Fruit fly (Drosophila melanogaster): ENCODE measurements around the gene CG13039.
A peak's percentile ranks its signal among the peaks of the same experiment; 100 is the strongest.

CG13039 gene

DNA sequence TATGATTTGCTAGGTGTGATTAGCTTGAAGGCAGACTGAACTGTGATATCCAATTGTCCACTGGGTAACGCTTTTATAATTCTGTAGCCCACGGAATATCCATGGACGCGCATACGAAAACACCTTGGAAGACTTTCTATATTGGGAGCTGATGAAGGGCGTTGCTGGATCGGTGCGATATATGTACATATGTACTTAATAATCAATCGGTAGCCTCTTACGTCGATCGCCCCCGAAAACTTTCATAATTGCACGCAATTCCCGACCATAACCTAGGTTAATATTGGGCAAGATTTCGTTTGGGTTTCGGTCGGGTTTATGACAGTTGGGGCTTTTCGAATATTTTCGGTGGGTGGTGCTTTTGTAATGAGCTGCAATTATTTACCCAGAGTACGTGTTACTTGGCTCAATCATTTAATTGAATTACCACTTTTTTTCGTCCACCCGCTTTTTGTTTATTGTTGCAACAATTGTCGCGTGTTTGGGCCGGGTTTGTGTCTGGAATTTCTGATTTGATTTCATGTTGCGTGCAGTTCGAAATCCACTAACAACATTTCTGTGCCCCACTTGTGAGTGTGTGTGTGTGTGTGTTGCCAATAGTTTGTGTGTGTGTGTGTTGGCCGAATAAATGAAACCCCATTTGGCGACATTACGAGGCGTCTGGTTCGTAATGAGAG is 44.5 kb downstream of the CG13039 start, which contains the start of gene CG13049:
CG13049 (minus strand) TSS at position 51 of the 677 bp plus-strand sequence.
- no peak for TF ChIP-seq psq (optimal IDR thresholded peaks at IDR 0.05)

DNA sequence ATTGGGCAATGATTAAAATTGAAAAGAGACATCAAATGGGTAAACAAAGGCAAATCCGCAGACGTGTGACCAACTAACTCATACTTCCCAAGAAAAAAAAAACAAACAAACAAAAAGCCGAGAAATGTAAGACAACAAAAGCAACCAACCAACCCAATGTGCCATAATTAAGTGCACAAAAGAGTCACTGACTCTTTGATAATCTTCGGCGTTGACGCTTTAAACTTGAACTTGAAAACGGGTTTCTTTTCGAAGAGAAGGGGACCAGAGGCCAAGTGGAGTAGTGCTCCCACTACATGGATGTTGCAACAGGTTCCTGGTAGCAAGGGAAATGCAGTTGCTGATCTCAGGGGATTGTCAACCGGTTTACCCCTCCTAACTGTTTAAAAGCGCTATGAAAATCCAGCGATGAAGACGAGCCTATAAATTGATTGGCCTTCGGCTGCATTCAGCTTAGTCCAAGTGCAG is 46.5 kb downstream of the CG13039 start, which contains the start of gene CG13064:
CG13064 (plus strand) TSS at position 418 of the 468 bp plus-strand sequence.
- TF ChIP-seq psq (optimal IDR thresholded peaks at IDR 0.05), result no peak
- no peak for TF ChIP-seq usp (GFP tag; optimal IDR thresholded peaks at IDR 0.05)
- peak in 1 of 2 experiments; percentile 54 for TF ChIP-seq EcR (GFP tag; optimal IDR thresholded peaks at IDR 0.05)
- TF ChIP-seq CG8478 (optimal IDR thresholded peaks at IDR 0.05), result no peak
- no peak for TF ChIP-seq Dll (optimal IDR thresholded peaks at IDR 0.05)
- no peak for TF ChIP-seq pan (optimal IDR thresholded peaks at IDR 0.05)

- TF ChIP-seq psq (optimal IDR thresholded peaks at IDR 0.05) (no peak), usp (GFP tag; optimal IDR thresholded peaks at IDR 0.05) (no peak)
Observed at dm6 chr3L:16279171-16279570, 47.4 kb downstream of the CG13039 start, which contains the start of gene CG13050. TSS of gene CG13050 (minus strand) at chr3L:16279271.

DNA sequence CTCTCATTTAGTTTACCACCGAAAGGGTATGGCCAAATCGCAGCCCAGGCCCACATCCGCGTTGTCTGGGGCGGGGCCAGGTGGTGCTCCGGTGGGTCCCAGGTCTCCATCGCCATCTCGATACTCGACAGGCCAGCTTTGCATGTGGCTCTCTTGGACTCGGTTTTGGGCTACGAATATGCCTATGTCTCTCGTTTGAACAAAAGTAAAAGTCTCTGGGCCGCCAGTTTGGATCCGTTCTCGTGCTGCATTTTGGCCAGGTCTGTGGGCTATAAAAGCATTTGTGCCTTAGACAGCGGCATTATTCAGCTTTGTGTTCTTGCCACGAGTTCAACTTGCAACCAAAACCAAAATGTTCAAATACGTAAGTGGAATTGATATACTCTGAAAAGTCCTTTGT is 49.4 kb downstream of the CG13039 start, which contains the start of gene CG13065:
CG13065 (plus strand) TSS at position 301 of the 400 bp plus-strand sequence.
- TF ChIP-seq CG8478 (optimal IDR thresholded peaks at IDR 0.05) (no peak), psq (optimal IDR thresholded peaks at IDR 0.05) (no peak), EcR (GFP tag; optimal IDR thresholded peaks at IDR 0.05) (no peak), Dll (optimal IDR thresholded peaks at IDR 0.05) (no peak), usp (GFP tag; optimal IDR thresholded peaks at IDR 0.05) (no peak), pan (optimal IDR thresholded peaks at IDR 0.05) (no peak)
